Worm (Caenorhabditis elegans): ENCODE results near the gene ceh-60.

The ceh-60 gene

ce11 chrX:6542692-6543091, 12.7 kb upstream of the ceh-60 start, which contains the start of gene T14E8.2:
T14E8.2 (plus strand) TSS chrX:6542992.
- no peak for TF ChIP-seq nhr-12 (tag; optimal IDR thresholded peaks at IDR 0.05)
- TF ChIP-seq ces-1 (GFP tag; optimal IDR thresholded peaks at IDR 0.05): peak; percentile 70
- TF ChIP-seq snpc-4 (tag; optimal IDR thresholded peaks at IDR 0.05): no peak

- TF ChIP-seq hlh-1 (tag; optimal IDR thresholded peaks at IDR 0.05) (no peak), nhr-28 (tag; optimal IDR thresholded peaks at IDR 0.05) (no peak), cnd-1 (tag; optimal IDR thresholded peaks at IDR 0.05) (no peak), drap-1 (GFP tag; optimal IDR thresholded peaks at IDR 0.05) (no peak), flh-1 (GFP tag; optimal IDR thresholded peaks at IDR 0.05) (no peak), ceh-39 (tag; optimal IDR thresholded peaks at IDR 0.05) (no peak), snpc-4 (tag; optimal IDR thresholded peaks at IDR 0.05) (no peak), unc-120 (tag; optimal IDR thresholded peaks at IDR 0.05; ENCODE audit: poor library complexity, severe bottlenecking) (no peak), nhr-76 (tag; optimal IDR thresholded peaks at IDR 0.05) (no peak), zip-8 (tag; optimal IDR thresholded peaks at IDR 0.05) (no peak), nhr-237 (tag; optimal IDR thresholded peaks at IDR 0.05) (no peak), M03D4.4 (tag; optimal IDR thresholded peaks at IDR 0.05) (no peak), elt-1 (tag; optimal IDR thresholded peaks at IDR 0.05; ENCODE audit: borderline replicate concordance, insufficient read depth) (no peak), lin-32 (GFP tag; optimal IDR thresholded peaks at IDR 0.05) (no peak), nhr-12 (tag; optimal IDR thresholded peaks at IDR 0.05) (no peak), sptf-1 (tag; optimal IDR thresholded peaks at IDR 0.05) (no peak), ham-2 (GFP tag; optimal IDR thresholded peaks at IDR 0.05) (no peak)
Measured at ce11 chrX:6538068-6538467, 8.1 kb upstream of the ceh-60 start.

ce11 chrX:6536701-6537279, 6.8 kb upstream of the ceh-60 start, which contains the start of gene ilys-5:
ilys-5 (minus strand) TSS chrX:6536840.
- TF ChIP-seq nhr-12 (tag; optimal IDR thresholded peaks at IDR 0.05) (no peak), nhr-28 (tag; optimal IDR thresholded peaks at IDR 0.05) (no peak), cnd-1 (tag; optimal IDR thresholded peaks at IDR 0.05) (no peak)

ce11 chrX:6533038-6533437, 3.1 kb upstream of the ceh-60 start:
- TF ChIP-seq bed-3 (GFP tag; optimal IDR thresholded peaks at IDR 0.05) (no peak), mls-2 (tag; optimal IDR thresholded peaks at IDR 0.05) (no peak), hlh-1 (tag; optimal IDR thresholded peaks at IDR 0.05) (no peak), flh-1 (GFP tag; optimal IDR thresholded peaks at IDR 0.05) (no peak), mep-1 (tag; optimal IDR thresholded peaks at IDR 0.05) (no peak), ceh-83 (GFP tag; optimal IDR thresholded peaks at IDR 0.05) (no peak), unc-120 (tag; optimal IDR thresholded peaks at IDR 0.05; ENCODE audit: poor library complexity, severe bottlenecking) (no peak), unc-39 (tag; optimal IDR thresholded peaks at IDR 0.05) (no peak), sptf-1 (tag; optimal IDR thresholded peaks at IDR 0.05) (no peak), mab-5 (tag; optimal IDR thresholded peaks at IDR 0.05) (no peak), nhr-76 (tag; optimal IDR thresholded peaks at IDR 0.05) (no peak)

ce11 chrX:6531896-6532295, 1.9 kb upstream of the ceh-60 start:
- TF ChIP-seq unc-120 (tag; optimal IDR thresholded peaks at IDR 0.05; ENCODE audit: poor library complexity, severe bottlenecking): no peak
- no peak for TF ChIP-seq ham-2 (GFP tag; optimal IDR thresholded peaks at IDR 0.05)
- no peak for TF ChIP-seq mls-2 (tag; optimal IDR thresholded peaks at IDR 0.05)
- TF ChIP-seq unc-39 (tag; optimal IDR thresholded peaks at IDR 0.05): no peak
- TF ChIP-seq ces-1 (GFP tag; optimal IDR thresholded peaks at IDR 0.05): no peak
- TF ChIP-seq elt-3 (tag; optimal IDR thresholded peaks at IDR 0.05): no peak
- no peak for TF ChIP-seq blmp-1 (tag; optimal IDR thresholded peaks at IDR 0.05)
- no peak for TF ChIP-seq hlh-1 (tag; optimal IDR thresholded peaks at IDR 0.05)

ce11 chrX:6530591-6530990, 645 bp upstream of the ceh-60 start:
- TF ChIP-seq lsy-2 (tag; optimal IDR thresholded peaks at IDR 0.05) (no peak), nhr-28 (tag; optimal IDR thresholded peaks at IDR 0.05) (no peak), ztf-11 (tag; optimal IDR thresholded peaks at IDR 0.05) (no peak)

- TF ChIP-seq pha-4 (tag; optimal IDR thresholded peaks at IDR 0.05) (no peak), unc-62 (GFP tag; optimal IDR thresholded peaks at IDR 0.05) (no peak), nhr-28 (tag; optimal IDR thresholded peaks at IDR 0.05) (no peak), bed-3 (GFP tag; optimal IDR thresholded peaks at IDR 0.05) (no peak), ceh-43 (GFP tag; optimal IDR thresholded peaks at IDR 0.05) (no peak), unc-39 (tag; optimal IDR thresholded peaks at IDR 0.05) (no peak), sem-2 (GFP tag; optimal IDR thresholded peaks at IDR 0.05) (no peak), nhr-2 (tag; optimal IDR thresholded peaks at IDR 0.05) (no peak)
Measured at ce11 chrX:6522634-6523070, 7.3 kb downstream of the ceh-60 start.

Data from whole organism, mixed stage, embryonic.